Fruit fly (Drosophila melanogaster): Measurements from ENCODE around the gene jumu.

jumu gene

dm6 chr3R:10356563-10357363 is 6.8 kb downstream of the jumu start (continued):
- TF ChIP-seq CG12942 (GFP tag; optimal IDR thresholded peaks at IDR 0.05) (peak; percentile 51), peb (GFP tag; IDR thresholded peaks at IDR 0.05) (no peak), Adf1 (GFP tag; IDR thresholded peaks at IDR 0.05) (no peak), Dp (GFP tag; optimal IDR thresholded peaks at IDR 0.05) (no peak), Vsx1 (GFP tag; optimal IDR thresholded peaks at IDR 0.05) (no peak), da (GFP tag; optimal IDR thresholded peaks at IDR 0.05) (no peak), NK7.1 (GFP tag; optimal IDR thresholded peaks at IDR 0.05) (peak; percentile 72), Ssrp (tag; optimal IDR thresholded peaks at IDR 0.05) (peak; percentile 71), Aef1 (GFP tag; IDR thresholded peaks at IDR 0.05) (no peak), lab (GFP tag; optimal IDR thresholded peaks at IDR 0.05) (peak; percentile 88), CG10654 (GFP tag; optimal IDR thresholded peaks at IDR 0.05) (peak; percentile 66), CG8290 (GFP tag; optimal IDR thresholded peaks at IDR 0.05) (peak; percentile 55), CG8290 (tag; optimal IDR thresholded peaks at IDR 0.05) (peak in 1 of 2 experiments; percentile 36), CG12299 (tag; optimal IDR thresholded peaks at IDR 0.05) (peak; percentile 71), CG43689 (GFP tag; IDR thresholded peaks at IDR 0.05) (no peak), Elba2 (GFP tag; optimal IDR thresholded peaks at IDR 0.05) (no peak), CG15514 (GFP tag; optimal IDR thresholded peaks at IDR 0.05) (peak; percentile 43), CG13775 (GFP tag; optimal IDR thresholded peaks at IDR 0.05) (peak; percentile 89), CG4730 (GFP tag; IDR thresholded peaks at IDR 0.05) (no peak), CG10274 (GFP tag; optimal IDR thresholded peaks at IDR 0.05) (peak; percentile 17), otp (GFP tag; IDR thresholded peaks at IDR 0.05) (no peak), CG7271 (tag; optimal IDR thresholded peaks at IDR 0.05) (peak; percentile 83), bab2 (GFP tag; optimal IDR thresholded peaks at IDR 0.05) (peak; percentile 77), Chrac-16 (GFP tag; optimal IDR thresholded peaks at IDR 0.05) (peak; percentile 79), CG32532 (GFP tag; IDR thresholded peaks at IDR 0.05) (no peak), CG7357 (GFP tag; IDR thresholded peaks at IDR 0.05) (peak; percentile 65; the same call in 1 of the 3 replicates), wek (GFP tag; optimal IDR thresholded peaks at IDR 0.05) (peak; percentile 42), pho (GFP tag; optimal IDR thresholded peaks at IDR 0.05) (peak; percentile 78), sisA (GFP tag; IDR thresholded peaks at IDR 0.05) (no peak), CG14710 (tag; optimal IDR thresholded peaks at IDR 0.05) (peak; percentile 84), br (optimal IDR thresholded peaks at IDR 0.05) (no peak), CG15479 (GFP tag; optimal IDR thresholded peaks at IDR 0.05) (no peak), B-H1 (GFP tag; IDR thresholded peaks at IDR 0.05) (no peak; the same call in 2 of the 3 replicates), croc (GFP tag; conservative IDR thresholded peaks at IDR 0.05) (peak; percentile 71), Trl (optimal IDR thresholded peaks at IDR 0.05) (peak in 1 of 2 experiments; percentile 65), Trl (GFP tag; optimal IDR thresholded peaks at IDR 0.05) (peak; percentile 58), Taf1 (GFP tag; IDR thresholded peaks at IDR 0.05) (no peak), CG11695 (GFP tag; IDR thresholded peaks at IDR 0.05) (no peak), z (GFP tag; IDR thresholded peaks at IDR 0.05) (no peak), CG6813 (GFP tag; optimal IDR thresholded peaks at IDR 0.05) (peak; percentile 81), TFAM (GFP tag; optimal IDR thresholded peaks at IDR 0.05) (peak; percentile 24), CG12659 (GFP tag; optimal IDR thresholded peaks at IDR 0.05) (peak; percentile 82), unpg (GFP tag; optimal IDR thresholded peaks at IDR 0.05) (peak; percentile 86), bigmax (GFP tag; optimal IDR thresholded peaks at IDR 0.05) (no peak), CG12219 (GFP tag; optimal IDR thresholded peaks at IDR 0.05) (peak; percentile 77), crc (GFP tag; optimal IDR thresholded peaks at IDR 0.05) (peak; percentile 55), fu2 (GFP tag; optimal IDR thresholded peaks at IDR 0.05) (peak; percentile 77), CG12744 (GFP tag; optimal IDR thresholded peaks at IDR 0.05) (peak; percentile 34), sc (optimal IDR thresholded peaks at IDR 0.05) (no peak), sc (GFP tag; optimal IDR thresholded peaks at IDR 0.05) (peak; percentile 82), CG8089 (GFP tag; optimal IDR thresholded peaks at IDR 0.05) (peak; percentile 83)
